Worm (Caenorhabditis elegans) whole organism, L4 larva: ENCODE results near the gene F55E10.1.

Experiments used
- F26F4.8 ChIP-seq: fragments of 200-800 bp; sonication (Bioruptor generic); conservative IDR thresholded peaks from 2 replicates; pipeline ENCODE4 v1.3.6; 2022; ENCODE audit warnings: missing genetic modification characterization, missing compliant biosample characterization
- F37D6.2 ChIP-seq: sonication (generic microtip); optimal IDR thresholded peaks from 2 replicates; lab custom pipeline; 2016; ENCODE audit warnings: mild to moderate bottlenecking, missing genetic modification characterization, missing compliant biosample characterization
- F49E8.2 ChIP-seq: sonication (generic microtip); optimal IDR thresholded peaks from 2 replicates; lab custom pipeline; 2016; ENCODE audit warnings: missing compliant biosample characterization, mild to moderate bottlenecking, missing genetic modification characterization, borderline replicate concordance
- T26A8.4 ChIP-seq: fragments of 200-800 bp; sonication (Bioruptor generic); IDR thresholded peaks from 2 replicates; pipeline ENCODE4 v1.3.6; 2022; ENCODE audit warnings: missing genetic modification characterization, missing compliant biosample characterization
- Y48G9A.11 ChIP-seq: fragments of 200-800 bp; sonication (Bioruptor generic); IDR thresholded peaks from 2 replicates; pipeline ENCODE4 v1.3.6; 2022; ENCODE audit warnings: missing genetic modification reagents, missing genetic modification characterization, missing compliant biosample characterization
- Y5F2A.4 ChIP-seq: fragments of 200-800 bp; sonication (Bioruptor generic); optimal IDR thresholded peaks from 2 replicates; lab custom pipeline; 2018; ENCODE audit warnings: mild to moderate bottlenecking, missing genetic modification characterization, missing compliant biosample characterization
- Y75B8A.6 ChIP-seq: fragments of 200-800 bp; sonication (Bioruptor generic); IDR thresholded peaks from 2 replicates; pipeline ENCODE4 v1.3.6; 2022; ENCODE audit warnings: missing genetic modification reagents, missing genetic modification characterization, missing compliant biosample characterization
- aha-1 ChIP-seq: fragments of 150-350 bp; peaks from one replicate; lab custom pipeline; 2014; ENCODE audit warnings: missing biosample characterization, missing genetic modification characterization
- arid-1 ChIP-seq: fragments of 200-800 bp; sonication (Bioruptor generic); conservative IDR thresholded peaks from 2 replicates; pipeline ENCODE4 v1.3.6; 2022; ENCODE audit warnings: missing genetic modification reagents, missing genetic modification characterization, missing compliant biosample characterization
- ceh-20 ChIP-seq: fragments of 200-800 bp; sonication (Bioruptor generic); IDR thresholded peaks from 2 replicates; pipeline ENCODE4 v1.3.6; 2022; ENCODE audit warnings: missing genetic modification reagents, missing genetic modification characterization, missing compliant biosample characterization
- ceh-44 ChIP-seq: fragments of 200-800 bp; sonication (Bioruptor generic); IDR thresholded peaks from 2 replicates; pipeline ENCODE4 v1.3.6; 2022; ENCODE audit warnings: missing genetic modification reagents, missing genetic modification characterization, missing compliant biosample characterization
- ceh-82 ChIP-seq: sonication (generic microtip); optimal IDR thresholded peaks from 2 replicates; lab custom pipeline; 2017; ENCODE audit warnings: missing biosample characterization, missing genetic modification characterization
- daf-12 ChIP-seq: fragments of 150-350 bp; optimal IDR thresholded peaks from 2 replicates; lab custom pipeline; 2014; ENCODE audit warnings: missing biosample characterization, missing genetic modification reagents, missing genetic modification characterization
- daf-16 ChIP-seq, 3 experiments: sonication (generic microtip); optimal IDR thresholded peaks; 2 replicates each; lab custom pipeline; 2016 to 2017; ENCODE audit warnings: missing genetic modification characterization in 3 of 3, missing genetic modification reagents in 3 of 3, mild to moderate bottlenecking in 2 of 3, missing compliant biosample characterization in 2 of 3, missing biosample characterization in 1 of 3, moderate library complexity in 1 of 3
- daf-19 ChIP-seq: fragments of 200-800 bp; sonication (Bioruptor generic); conservative IDR thresholded peaks from 2 replicates; pipeline ENCODE4 v1.3.6; 2022; ENCODE audit warnings: missing genetic modification characterization, missing compliant biosample characterization
- dmd-9 ChIP-seq: fragments of 200-800 bp; sonication (Bioruptor generic); IDR thresholded peaks from 2 replicates; pipeline ENCODE4 v1.3.6; 2022; ENCODE audit warnings: missing genetic modification reagents, missing genetic modification characterization, missing compliant biosample characterization
- egl-27 ChIP-seq: sonication (generic microtip); optimal IDR thresholded peaks from 3 replicates; lab custom pipeline; 2017; ENCODE audit warnings: missing biosample characterization, missing genetic modification reagents, missing genetic modification characterization
- fkh-10 ChIP-seq: fragments of 150-350 bp; optimal IDR thresholded peaks from 2 replicates; lab custom pipeline; 2014; ENCODE audit warnings: missing biosample characterization, missing genetic modification reagents, missing genetic modification characterization
- lin-1 ChIP-seq: fragments of 200-800 bp; sonication (Bioruptor generic); IDR thresholded peaks from 2 replicates; pipeline ENCODE4 v1.3.6; 2022; ENCODE audit warnings: missing genetic modification reagents, missing genetic modification characterization, missing compliant biosample characterization
- lin-13 ChIP-seq: fragments of 150-350 bp; optimal IDR thresholded peaks from 2 replicates; lab custom pipeline; 2014; ENCODE audit warnings: missing biosample characterization, missing genetic modification reagents, missing genetic modification characterization
- lin-15B ChIP-seq: fragments of 150-350 bp; sonication (generic microtip); optimal IDR thresholded peaks from 3 replicates; lab custom pipeline; 2014; ENCODE audit warnings: missing biosample characterization, missing genetic modification characterization
- lin-29 ChIP-seq: fragments of 200-800 bp; sonication (Bioruptor generic); IDR thresholded peaks from 2 replicates; pipeline ENCODE4 v1.3.6; 2022; ENCODE audit warnings: missing genetic modification reagents, missing genetic modification characterization, missing compliant biosample characterization
- mep-1 ChIP-seq: fragments of 150-350 bp; sonication (generic microtip); optimal IDR thresholded peaks from 3 replicates; lab custom pipeline; 2014; ENCODE audit warnings: missing biosample characterization, missing genetic modification characterization
- mxl-3 ChIP-seq: fragments of 200-800 bp; sonication (Bioruptor generic); optimal IDR thresholded peaks from 2 replicates; lab custom pipeline; 2018; ENCODE audit warnings: mild to moderate bottlenecking, missing genetic modification characterization, missing compliant biosample characterization
- nhr-102 ChIP-seq: sonication (generic microtip); optimal IDR thresholded peaks from 2 replicates; lab custom pipeline; 2016; ENCODE audit warnings: mild to moderate bottlenecking, missing genetic modification characterization, moderate library complexity, missing compliant biosample characterization
- nhr-111 ChIP-seq: fragments of 200-800 bp; sonication (Bioruptor generic); optimal IDR thresholded peaks from 2 replicates; lab custom pipeline; 2018; ENCODE audit warnings: mild to moderate bottlenecking, missing genetic modification characterization, missing compliant biosample characterization
- nhr-28 ChIP-seq: fragments of 150-350 bp; optimal IDR thresholded peaks from 2 replicates; lab custom pipeline; 2014; ENCODE audit warnings: missing biosample characterization, missing genetic modification characterization
- php-3 ChIP-seq: fragments of 200-800 bp; sonication (Bioruptor generic); IDR thresholded peaks from 2 replicates; pipeline ENCODE4 v1.3.6; 2022; ENCODE audit warnings: missing genetic modification reagents, missing genetic modification characterization, missing compliant biosample characterization
- pqm-1 ChIP-seq: sonication (generic microtip); optimal IDR thresholded peaks from 2 replicates; lab custom pipeline; 2017; ENCODE audit warnings: missing biosample characterization, missing genetic modification characterization
- rbr-2 ChIP-seq: sonication (generic microtip); optimal IDR thresholded peaks from 2 replicates; lab custom pipeline; 2016; ENCODE audit warnings: missing genotype, missing genetic modification characterization, missing compliant biosample characterization
- set-16 ChIP-seq: fragments of 200-800 bp; sonication (Bioruptor generic); IDR thresholded peaks from 2 replicates; pipeline ENCODE4 v1.3.6; 2022; ENCODE audit warnings: missing genetic modification reagents, missing genetic modification characterization, missing compliant biosample characterization
- snpc-4 ChIP-seq: fragments of 150-350 bp; optimal IDR thresholded peaks from 2 replicates; lab custom pipeline; 2014; ENCODE audit warnings: missing biosample characterization, missing genetic modification characterization
- spr-3 ChIP-seq: fragments of 200-800 bp; sonication (Bioruptor generic); optimal IDR thresholded peaks from 2 replicates; lab custom pipeline; 2018; ENCODE audit warnings: mild to moderate bottlenecking, missing genetic modification characterization, missing compliant biosample characterization
- tag-97 ChIP-seq: fragments of 200-800 bp; sonication (Bioruptor generic); IDR thresholded peaks from 2 replicates; pipeline ENCODE4 v1.3.6; 2022; ENCODE audit warnings: missing genetic modification characterization, missing compliant biosample characterization
- unc-130 ChIP-seq: sonication (generic microtip); optimal IDR thresholded peaks from 2 replicates; lab custom pipeline; 2016; ENCODE audit warnings: missing genetic modification reagents, missing genetic modification characterization, missing compliant biosample characterization
- unc-62 ChIP-seq, 3 experiments: fragments of 150-350 bp in 1 of 3; sonication (generic microtip); optimal IDR thresholded peaks in 2 of 3; peaks in 1 of 3; 1 replicate in 1 of 3; 2 replicates in 2 of 3; lab custom pipeline; 2014 to 2017; ENCODE audit warnings: missing biosample characterization in 3 of 3, missing genetic modification characterization in 3 of 3, missing genetic modification reagents in 3 of 3, missing genotype in 1 of 3
- vab-7 ChIP-seq: fragments of 200-800 bp; sonication (Bioruptor generic); IDR thresholded peaks from 2 replicates; pipeline ENCODE4 v1.3.6; 2022; ENCODE audit warnings: missing genetic modification reagents, missing genetic modification characterization, missing compliant biosample characterization
- zip-11 ChIP-seq: fragments of 200-800 bp; sonication (Bioruptor generic); IDR thresholded peaks from 2 replicates; pipeline ENCODE4 v1.3.6; 2022; ENCODE audit warnings: missing genetic modification characterization, missing compliant biosample characterization
- ztf-11 ChIP-seq: fragments of 150-350 bp; optimal IDR thresholded peaks from 2 replicates; lab custom pipeline; 2014; ENCODE audit warnings: missing biosample characterization, missing genetic modification characterization

Gene F55E10.1

DNA sequence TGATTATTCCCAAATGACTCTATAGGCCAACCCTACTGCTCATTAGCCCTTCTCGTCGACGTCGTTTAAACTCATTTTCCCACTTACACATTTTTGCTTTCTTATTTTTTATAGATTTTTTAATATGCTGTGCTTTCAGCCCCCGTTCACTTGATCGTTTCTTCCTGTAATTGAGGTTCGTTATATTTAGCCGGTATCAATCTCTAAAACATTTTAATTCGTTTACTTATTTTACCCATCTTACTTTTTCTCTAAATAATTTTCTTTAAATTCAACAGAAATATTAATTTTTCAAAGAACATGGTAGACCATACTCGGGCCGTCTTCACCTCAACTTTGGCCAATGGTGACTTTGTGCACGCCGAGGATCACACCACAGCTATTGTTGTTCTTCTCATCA, at the start of gene F55E10.1:
Gene F55E10.1 (plus strand): TSS at position 301 of the 400 bp plus-strand sequence.
- no peak for TF ChIP-seq mep-1 (tag; lab: Kevin White, UChicago)
- TF ChIP-seq, all 104 proteins: peak for 0

DNA sequence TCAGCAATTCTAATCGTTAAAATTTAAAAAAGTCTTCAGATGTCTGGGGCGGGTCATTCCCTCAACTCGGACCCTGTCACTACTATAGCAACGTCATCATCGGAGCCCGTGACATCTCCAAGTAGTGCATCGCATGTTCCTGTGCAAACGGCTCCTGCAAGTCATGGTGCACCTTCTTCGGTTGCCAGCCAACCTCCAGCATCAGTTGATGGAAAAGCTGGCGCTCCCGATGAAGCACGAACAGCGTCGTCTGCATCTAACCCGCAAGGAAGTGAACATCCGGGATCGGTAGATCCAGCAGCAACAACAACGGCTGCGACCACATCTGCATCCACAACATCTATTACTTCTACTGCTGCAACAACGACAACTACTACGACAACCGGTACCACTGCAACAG, 47.2 kb upstream of the F55E10.1 start, which contains the start of gene R09F10.3:
Gene R09F10.3 (plus strand): TSS at position 40 of the 400 bp plus-strand sequence.
- no peak for TF ChIP-seq pqm-1
- no peak for TF ChIP-seq Y48G9A.11
- peak; percentile 32; the same call in 1 of the 2 replicates for TF ChIP-seq T26A8.4 (GFP tag; lab: Robert Waterston, UW)
- TF ChIP-seq daf-16 (GFP tag; optimal IDR thresholded peaks at IDR 0.05; lab: Kevin White, UChicago) = no peak
- no peak for TF ChIP-seq daf-16 (tag; optimal IDR thresholded peaks at IDR 0.05; lab: Kevin White, UChicago)
- no peak for TF ChIP-seq unc-130
- TF ChIP-seq nhr-102 = no peak
- no peak for TF ChIP-seq nhr-111 (GFP tag; lab: Kevin White, UChicago)
- 0 out of 2 replicates have a peak, but pooled peaks have one; percentile 42 for TF ChIP-seq F26F4.8 (GFP tag; lab: Robert Waterston, UW)
- no peak for TF ChIP-seq spr-3 (GFP tag; lab: Kevin White, UChicago)
- no peak for TF ChIP-seq daf-19 (GFP tag; lab: Robert Waterston, UW)
- peak; percentile 46; the same call in 1 of the 2 replicates for TF ChIP-seq set-16 (GFP tag; lab: Robert Waterston, UW)
- TF ChIP-seq dmd-9 (GFP tag; lab: Robert Waterston, UW) = no peak
- peak in 1 of 2 experiments; percentile 96 for TF ChIP-seq unc-62 (GFP tag; optimal IDR thresholded peaks at IDR 0.05 in 1 of 2; lab: Kevin White, UChicago)
- no peak for TF ChIP-seq unc-62 (tag; optimal IDR thresholded peaks at IDR 0.05; lab: Kevin White, UChicago)
- no peak for TF ChIP-seq ceh-44
- no peak for TF ChIP-seq ceh-20 (GFP tag; lab: Robert Waterston, UW)
- TF ChIP-seq snpc-4 (tag; lab: Kevin White, UChicago) = no peak
- no peak for TF ChIP-seq F49E8.2 (tag; lab: Kevin White, UChicago)
- TF ChIP-seq lin-13 (GFP tag; lab: Kevin White, UChicago) = no peak
- no peak for TF ChIP-seq egl-27
- TF ChIP-seq vab-7 (GFP tag; lab: Robert Waterston, UW) = no peak
- TF ChIP-seq lin-15B (tag; lab: Kevin White, UChicago) = no peak
- no peak for TF ChIP-seq Y75B8A.6
- no peak for TF ChIP-seq Y5F2A.4 (GFP tag; lab: Kevin White, UChicago)
- no peak for TF ChIP-seq daf-12 (tag; lab: Kevin White, UChicago)
- no peak for TF ChIP-seq tag-97 (GFP tag; lab: Robert Waterston, UW)
- TF ChIP-seq aha-1 = no peak
- TF ChIP-seq arid-1 (GFP tag; lab: Robert Waterston, UW) = no peak
- TF ChIP-seq F37D6.2 (tag; lab: Kevin White, UChicago) = no peak
- TF ChIP-seq nhr-28 = no peak
- no peak for TF ChIP-seq lin-29 (GFP tag; lab: Robert Waterston, UW)
- TF ChIP-seq php-3 (GFP tag; lab: Robert Waterston, UW) = 0 out of 2 replicates have a peak, but pooled peaks have one; percentile 27
- TF ChIP-seq mxl-3 (GFP tag; lab: Kevin White, UChicago) = no peak
- TF ChIP-seq ceh-82 = no peak
- no peak for TF ChIP-seq lin-1 (GFP tag; lab: Robert Waterston, UW)
- TF ChIP-seq rbr-2 (tag; lab: Kevin White, UChicago) = no peak
- TF ChIP-seq zip-11 (GFP tag; lab: Robert Waterston, UW) = no peak
- no peak for TF ChIP-seq fkh-10 (GFP tag; lab: Kevin White, UChicago)
- TF ChIP-seq ztf-11 (tag; lab: Kevin White, UChicago) = no peak
